Fruit fly (Drosophila melanogaster): ENCODE measurements around the gene Cpr66D.
A peak's percentile ranks its signal among the peaks of the same experiment; 100 is the strongest.

Cpr66D gene

DNA sequence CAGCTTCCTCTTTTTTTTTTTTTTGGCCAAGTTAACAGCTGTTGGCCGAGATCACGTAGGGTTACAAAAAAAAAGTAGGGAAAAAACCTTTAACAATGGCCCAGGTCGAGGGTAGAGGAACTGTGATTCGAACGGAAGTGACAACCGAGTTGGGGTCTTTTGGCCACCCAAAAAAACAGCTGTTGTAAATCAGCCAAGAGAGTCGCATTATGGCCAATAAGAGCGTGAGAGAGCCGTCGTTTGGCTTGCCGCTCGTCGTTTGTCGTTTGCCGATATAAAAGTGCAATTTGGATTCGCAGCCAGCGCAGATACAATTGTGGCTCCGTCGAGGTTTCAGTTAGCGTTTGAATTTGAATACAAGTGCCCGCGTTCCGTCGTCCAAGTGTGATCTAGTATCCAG lies at the start of gene Cpr66D:
TSS of gene Cpr66D (plus strand) at position 301 of the 400 bp plus-strand sequence.
- TF ChIP-seq toe (GFP tag; optimal IDR thresholded peaks at IDR 0.05) = no peak
- TF ChIP-seq CG7045 (GFP tag; optimal IDR thresholded peaks at IDR 0.05) = no peak
- no peak for TF ChIP-seq CG5204 (GFP tag; optimal IDR thresholded peaks at IDR 0.05)
- TF ChIP-seq CG11617 (GFP tag; optimal IDR thresholded peaks at IDR 0.05) = no peak
- TF ChIP-seq ovo (GFP tag; optimal IDR thresholded peaks at IDR 0.05) = no peak
- no peak for TF ChIP-seq CG12768 (GFP tag; optimal IDR thresholded peaks at IDR 0.05)
- no peak for TF ChIP-seq Crg-1 (GFP tag; optimal IDR thresholded peaks at IDR 0.05)
- TF ChIP-seq Mnt (GFP tag; optimal IDR thresholded peaks at IDR 0.05) = no peak
- no peak for TF ChIP-seq Clk (GFP tag; optimal IDR thresholded peaks at IDR 0.05)
- no peak for TF ChIP-seq CG33017 (tag; optimal IDR thresholded peaks at IDR 0.05)
- no peak for TF ChIP-seq CG7101 (tag; optimal IDR thresholded peaks at IDR 0.05)
- no peak for TF ChIP-seq bab1 (GFP tag; optimal IDR thresholded peaks at IDR 0.05)
- no peak for TF ChIP-seq cic (GFP tag; optimal IDR thresholded peaks at IDR 0.05)
- TF ChIP-seq pad (GFP tag; optimal IDR thresholded peaks at IDR 0.05) = no peak
- no peak for TF ChIP-seq cnc (optimal IDR thresholded peaks at IDR 0.05)
- no peak for TF ChIP-seq CG14711 (tag; optimal IDR thresholded peaks at IDR 0.05)
- no peak for TF ChIP-seq tj (GFP tag; optimal IDR thresholded peaks at IDR 0.05)
- no peak for TF ChIP-seq Hr96 (GFP tag; optimal IDR thresholded peaks at IDR 0.05)
- no peak for TF ChIP-seq kay (GFP tag; ENCODE audit: borderline replicate concordance)

DNA sequence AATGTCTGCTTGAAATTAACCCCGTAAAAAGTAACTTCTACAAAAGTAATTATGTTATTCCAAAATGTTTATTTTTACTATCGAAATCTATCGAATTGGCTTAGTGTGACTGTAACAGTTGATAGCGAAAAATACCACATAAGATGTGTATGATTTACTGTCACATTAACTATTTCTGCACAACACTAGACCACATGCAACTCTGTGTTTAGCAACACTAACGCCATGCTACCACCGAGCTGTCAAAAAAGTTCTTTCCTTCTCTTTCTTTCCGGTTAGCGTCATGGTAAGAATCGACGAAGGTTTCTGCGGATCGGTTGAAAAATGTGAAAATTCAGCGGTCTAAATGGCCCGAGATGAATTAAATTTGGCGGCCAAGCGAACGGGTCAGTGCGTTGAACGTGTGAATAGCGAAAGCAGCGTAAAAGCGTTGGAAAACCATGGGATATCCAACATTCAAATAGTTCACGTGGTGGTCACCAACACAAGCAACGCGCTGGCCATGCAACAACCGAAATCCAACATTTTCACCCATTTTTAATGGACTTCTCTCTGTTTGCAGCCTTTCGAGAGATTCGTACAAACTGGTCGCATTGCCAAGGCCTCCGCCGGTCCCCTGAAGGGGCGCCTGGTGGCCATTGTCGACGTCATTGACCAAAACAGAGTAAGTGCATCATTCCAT lies 39.3 kb upstream of the Cpr66D start, which contains the start of the genes Nelf-E and RpL14:
TSS of gene Nelf-E (minus strand) at position 128 of the 682 bp plus-strand sequence.
TSS of gene RpL14 (plus strand) at position 255 of the 682 bp plus-strand sequence.
- TF ChIP-seq CG7101 (tag; optimal IDR thresholded peaks at IDR 0.05) = peak; percentile 98
- TF ChIP-seq CG5204 (GFP tag; optimal IDR thresholded peaks at IDR 0.05) = peak; percentile 92
- TF ChIP-seq toe (GFP tag; optimal IDR thresholded peaks at IDR 0.05) = peak; percentile 91
- peak; percentile 98 for TF ChIP-seq Mnt (GFP tag; optimal IDR thresholded peaks at IDR 0.05)
- peak; percentile 75 for TF ChIP-seq tj (GFP tag; optimal IDR thresholded peaks at IDR 0.05)
- TF ChIP-seq CG1620 (GFP tag; optimal IDR thresholded peaks at IDR 0.05) = peak; percentile 97
- peak; percentile 91 for TF ChIP-seq pad (GFP tag; optimal IDR thresholded peaks at IDR 0.05)
- TF ChIP-seq kay (GFP tag; ENCODE audit: borderline replicate concordance) = no peak
- TF ChIP-seq Hr96 (GFP tag; optimal IDR thresholded peaks at IDR 0.05) = peak; percentile 97
- TF ChIP-seq cic (GFP tag; optimal IDR thresholded peaks at IDR 0.05) = peak; percentile 90
- peak; percentile 95 for TF ChIP-seq CG7045 (GFP tag; optimal IDR thresholded peaks at IDR 0.05)
- TF ChIP-seq Crg-1 (GFP tag; optimal IDR thresholded peaks at IDR 0.05) = peak; percentile 97
- TF ChIP-seq CG14711 (tag; optimal IDR thresholded peaks at IDR 0.05) = peak; percentile 88
- TF ChIP-seq CG33017 (tag; optimal IDR thresholded peaks at IDR 0.05) = peak; percentile 91
- TF ChIP-seq ovo (GFP tag; optimal IDR thresholded peaks at IDR 0.05) = peak; percentile 95
- peak; percentile 95 for TF ChIP-seq CG12768 (GFP tag; optimal IDR thresholded peaks at IDR 0.05)
- no peak for TF ChIP-seq cnc (optimal IDR thresholded peaks at IDR 0.05)
- peak; percentile 96 for TF ChIP-seq CG11617 (GFP tag; optimal IDR thresholded peaks at IDR 0.05)
- TF ChIP-seq Clk (GFP tag; optimal IDR thresholded peaks at IDR 0.05) = peak; percentile 95
- TF ChIP-seq bab1 (GFP tag; optimal IDR thresholded peaks at IDR 0.05) = peak; percentile 93

DNA sequence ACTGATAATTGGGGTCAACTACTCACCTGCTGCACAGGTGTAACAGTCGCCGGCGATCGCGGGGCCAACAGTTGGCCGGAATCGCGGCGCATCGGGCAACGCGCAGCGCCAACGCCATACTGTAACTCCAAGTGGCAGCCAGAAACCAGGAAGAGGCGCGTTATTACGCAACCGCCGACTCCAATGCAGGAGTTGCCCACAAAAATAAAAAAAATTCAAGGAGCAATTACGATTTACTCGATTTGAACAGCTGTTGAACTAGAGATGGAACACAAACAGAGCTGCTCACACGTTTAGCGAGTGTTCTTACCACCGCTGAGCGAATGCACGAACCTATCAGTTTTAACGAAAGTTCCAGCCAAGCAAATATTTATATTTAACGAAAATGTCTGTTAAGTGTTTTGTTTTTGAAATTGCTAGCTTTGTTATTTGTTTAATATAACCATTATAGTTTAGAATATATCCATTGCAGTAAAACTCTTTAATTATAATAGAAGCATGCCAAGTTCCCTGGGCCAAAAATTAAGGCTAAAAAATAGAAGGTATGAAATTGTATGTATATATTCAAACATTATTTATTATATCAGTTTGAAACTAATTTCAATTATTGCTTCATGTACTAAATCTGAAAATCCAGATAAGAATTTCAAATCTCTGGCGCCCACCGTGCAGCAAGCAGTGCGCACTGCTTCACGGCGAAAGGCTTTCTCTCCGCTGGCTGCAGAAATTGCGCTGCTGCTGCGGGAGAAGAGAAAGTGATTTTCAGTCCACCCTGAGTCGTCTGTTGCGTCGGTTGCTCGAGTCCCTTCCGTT lies 36.2 kb upstream of the Cpr66D start, which contains the start of the genes CG5989 and CG6282:
TSS of gene CG5989 (minus strand) at position 270 of the 813 bp plus-strand sequence.
TSS of gene CG6282 (plus strand) at position 778 of the 813 bp plus-strand sequence.
- peak; percentile 5 for TF ChIP-seq CG7101 (tag; optimal IDR thresholded peaks at IDR 0.05)
- TF ChIP-seq CG33017 (tag; optimal IDR thresholded peaks at IDR 0.05) = peak; percentile 9
- peak; percentile 45 for TF ChIP-seq CG5204 (GFP tag; optimal IDR thresholded peaks at IDR 0.05)
- TF ChIP-seq CG14711 (tag; optimal IDR thresholded peaks at IDR 0.05) = peak; percentile 81
- TF ChIP-seq Mnt (GFP tag; optimal IDR thresholded peaks at IDR 0.05) = peak; percentile 31
- no peak for TF ChIP-seq tj (GFP tag; optimal IDR thresholded peaks at IDR 0.05)
- no peak for TF ChIP-seq CG11617 (GFP tag; optimal IDR thresholded peaks at IDR 0.05)
- peak; percentile 49 for TF ChIP-seq CG7045 (GFP tag; optimal IDR thresholded peaks at IDR 0.05)
- TF ChIP-seq cnc (optimal IDR thresholded peaks at IDR 0.05) = no peak
- TF ChIP-seq toe (GFP tag; optimal IDR thresholded peaks at IDR 0.05) = peak; percentile 12
- TF ChIP-seq Hr96 (GFP tag; optimal IDR thresholded peaks at IDR 0.05) = peak; percentile 7

DNA sequence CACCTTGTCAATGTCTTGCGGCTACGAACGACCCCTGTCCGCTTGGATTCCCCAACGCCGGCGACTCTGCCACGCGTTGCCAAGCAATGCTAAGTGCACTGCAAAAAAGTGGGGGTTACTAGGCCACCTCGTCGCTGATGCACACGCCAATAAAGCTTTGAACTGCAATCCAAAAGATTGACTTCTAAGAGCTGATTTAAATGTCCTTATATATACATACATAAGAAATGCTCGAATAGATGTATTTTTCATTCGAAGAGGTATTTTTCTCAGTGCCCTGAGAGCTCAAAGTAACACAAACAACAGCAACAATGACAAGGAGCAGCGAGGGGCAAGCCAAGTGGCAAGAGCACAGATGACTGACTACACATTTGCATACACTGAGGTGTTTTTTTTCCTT lies 32.8 kb upstream of the Cpr66D start:
- TF ChIP-seq CG5204 (GFP tag; optimal IDR thresholded peaks at IDR 0.05) (peak; percentile 17), bab1 (GFP tag; optimal IDR thresholded peaks at IDR 0.05) (no peak), CG33017 (tag; optimal IDR thresholded peaks at IDR 0.05) (no peak), ovo (GFP tag; optimal IDR thresholded peaks at IDR 0.05) (no peak), Crg-1 (GFP tag; optimal IDR thresholded peaks at IDR 0.05) (no peak), Mnt (GFP tag; optimal IDR thresholded peaks at IDR 0.05) (no peak), CG7045 (GFP tag; optimal IDR thresholded peaks at IDR 0.05) (peak; percentile 29), cnc (optimal IDR thresholded peaks at IDR 0.05) (no peak), CG7101 (tag; optimal IDR thresholded peaks at IDR 0.05) (no peak), pad (GFP tag; optimal IDR thresholded peaks at IDR 0.05) (no peak), CG11617 (GFP tag; optimal IDR thresholded peaks at IDR 0.05) (no peak), CG12768 (GFP tag; optimal IDR thresholded peaks at IDR 0.05) (no peak), toe (GFP tag; optimal IDR thresholded peaks at IDR 0.05) (peak; percentile 2)

DNA sequence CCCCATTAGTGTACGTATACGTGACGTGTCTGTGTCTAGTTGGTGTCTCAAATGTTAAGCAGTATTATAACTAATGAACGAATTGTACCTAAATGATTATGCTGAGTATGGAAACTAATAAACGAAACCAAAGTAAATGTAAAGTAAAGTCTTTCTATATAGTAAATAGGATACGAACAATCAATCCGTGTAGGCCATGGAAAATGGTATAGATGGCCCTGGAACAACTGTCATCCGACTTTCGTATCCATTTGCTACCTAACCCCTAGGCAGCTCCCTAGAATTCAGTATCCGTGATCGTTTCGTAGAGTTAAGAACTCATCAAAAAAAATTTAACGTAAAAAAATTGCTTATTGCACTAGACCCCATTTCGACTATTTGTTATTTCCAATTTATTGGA lies 23.3 kb upstream of the Cpr66D start, which contains the start of gene S-Lap1:
TSS of gene S-Lap1 (plus strand) at position 301 of the 400 bp plus-strand sequence.
- no peak for TF ChIP-seq CG7045 (GFP tag; optimal IDR thresholded peaks at IDR 0.05)
- TF ChIP-seq toe (GFP tag; optimal IDR thresholded peaks at IDR 0.05) = no peak
- no peak for TF ChIP-seq CG33017 (tag; optimal IDR thresholded peaks at IDR 0.05)

Measured in whole organism, adult.